Worm (Caenorhabditis elegans) whole organism, L2 larva: ENCODE measurements around the gene R10H10.7.

ENCODE experiments used
- aly-2 ChIP-seq: fragments of 150-350 bp; optimal IDR thresholded peaks from 2 replicates; lab custom pipeline; 2014; ENCODE audit warnings: missing biosample characterization, missing genetic modification characterization
- ama-1 ChIP-seq: fragments of 150-350 bp; optimal IDR thresholded peaks from 2 replicates; lab custom pipeline; 2018; ENCODE audit warnings: inconsistent platforms
- mab-5 ChIP-seq: fragments of 150-350 bp; optimal IDR thresholded peaks from 2 replicates; lab custom pipeline; 2014; ENCODE audit warnings: missing biosample characterization, missing genetic modification characterization
- nhr-21 ChIP-seq: fragments of 150-350 bp; optimal IDR thresholded peaks from 2 replicates; lab custom pipeline; 2014; ENCODE audit warnings: missing biosample characterization, missing genetic modification characterization
- nhr-23 ChIP-seq: fragments of 150-350 bp; optimal IDR thresholded peaks from 2 replicates; lab custom pipeline; 2014; ENCODE audit warnings: missing biosample characterization, missing genetic modification reagents, missing genetic modification characterization
- nhr-6 ChIP-seq: fragments of 150-350 bp; optimal IDR thresholded peaks from 2 replicates; lab custom pipeline; 2014; ENCODE audit warnings: missing biosample characterization, missing genetic modification characterization
- unc-62 ChIP-seq: fragments of 150-350 bp; optimal IDR thresholded peaks from 2 replicates; lab custom pipeline; 2014; ENCODE audit warnings: missing biosample characterization, missing genetic modification reagents, missing genetic modification characterization
- ztf-11 ChIP-seq: sonication (generic microtip); optimal IDR thresholded peaks from 2 replicates; lab custom pipeline; 2017; ENCODE audit warnings: missing biosample characterization, missing genetic modification characterization

ce11 chrIV:10453001-10453400 is 39.3 kb upstream of the R10H10.7 start, which contains the start of gene F01D4.8:
- TF ChIP-seq nhr-23 (tag; lab: Kevin White, UChicago), result no peak
- TF ChIP-seq nhr-6, result no peak
- no peak for TF ChIP-seq mab-5 (tag; lab: Kevin White, UChicago)
- no peak for TF ChIP-seq nhr-21 (tag; lab: Kevin White, UChicago)
- TF ChIP-seq ztf-11 (tag; lab: Kevin White, UChicago), result no peak
- TF ChIP-seq unc-62 (GFP tag; lab: Kevin White, UChicago), result no peak
- TF ChIP-seq ama-1 (lab: Kevin White, UChicago), result no peak
- TF ChIP-seq aly-2 (tag; lab: Kevin White, UChicago), result no peak
